Worm (Caenorhabditis elegans) whole organism, L4/young adult: Measurements from ENCODE around the gene srlf-20.

Experiments
- W03F9.2 ChIP-seq: fragments of 150-350 bp; optimal IDR thresholded peaks from 2 replicates; lab custom pipeline; 2014; ENCODE audit warnings: missing biosample characterization, missing genetic modification characterization
- him-1 ChIP-seq: sonication (generic microtip); optimal IDR thresholded peaks from 2 replicates; lab custom pipeline; 2016; ENCODE audit warnings: missing genotype, missing genetic modification reagents, missing genetic modification characterization, missing compliant biosample characterization

- TF ChIP-seq him-1 (tag; lab: Kevin White, UChicago) (no peak), W03F9.2 (no peak)
These were observed 45.6 kb downstream of the srlf-20 start for ce11 chrV:939341-939740.
